Fruit fly (Drosophila melanogaster): Measurements from ENCODE around the gene CG42505.

DNA sequence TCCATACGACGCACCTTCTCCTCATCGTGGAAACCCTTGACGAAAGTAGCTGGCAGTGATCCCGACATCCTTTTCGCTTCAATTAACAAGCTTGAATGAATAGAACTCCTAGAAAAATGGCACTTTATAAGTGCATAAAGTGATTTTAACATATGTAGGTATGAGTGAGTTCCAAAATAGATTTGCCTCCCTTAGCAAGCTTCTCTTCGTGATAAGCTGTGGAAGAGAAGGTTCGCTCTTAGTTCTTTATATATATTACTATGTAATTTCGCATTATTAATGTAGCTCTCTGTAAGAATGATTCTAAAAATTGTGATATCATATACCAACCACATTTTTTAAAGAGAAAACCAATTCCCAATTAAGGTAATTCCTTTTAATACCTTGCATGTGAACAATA, 47.1 kb downstream of the CG42505 start, which contains the start of gene CG3397:
- TF ChIP-seq CTCF (optimal IDR thresholded peaks at IDR 0.05) (no peak), CG8478 (optimal IDR thresholded peaks at IDR 0.05) (no peak)

Measured in S2 (cell line).